Fruit fly (Drosophila melanogaster) whole organism, adult: ENCODE data around the gene CG32984.
A peak's percentile ranks its signal among the peaks of the same experiment; 100 is the strongest.

Source experiments
- CG12768 ChIP-seq: fragments of 200-800 bp; sonication (Bioruptor generic); optimal IDR thresholded peaks from 2 replicates; lab custom pipeline; 2017; ENCODE audit warnings: missing biosample characterization, missing genetic modification characterization, mild to moderate bottlenecking, moderate library complexity, missing genetic modification reagents
- CG14711 ChIP-seq: fragments of 200-800 bp; sonication (Bioruptor generic); optimal IDR thresholded peaks from 2 replicates; lab custom pipeline; 2018; ENCODE audit warnings: missing biosample characterization, mild to moderate bottlenecking, missing genetic modification characterization, moderate library complexity
- CG5204 ChIP-seq: fragments of 200-800 bp; sonication (Bioruptor generic); optimal IDR thresholded peaks from 2 replicates; lab custom pipeline; 2016; ENCODE audit warnings: missing biosample characterization, missing genetic modification characterization
- bab1 ChIP-seq: fragments of 200-800 bp; sonication (Bioruptor generic); optimal IDR thresholded peaks from 3 replicates; lab custom pipeline; 2019; ENCODE audit warnings: missing biosample characterization, mild to moderate bottlenecking, missing genetic modification characterization, moderate library complexity
- cnc ChIP-seq, 2 experiments: fragments of >200 bp; optimal IDR thresholded peaks; 2 replicates each; lab custom pipeline; 2017
- kay ChIP-seq: fragments of 200-800 bp; sonication (Bioruptor generic); peaks from one replicate; lab custom pipeline; 2016; ENCODE audit warnings: missing biosample characterization, missing genetic modification characterization, borderline replicate concordance
- pad ChIP-seq: fragments of 200-800 bp; sonication (Bioruptor generic); optimal IDR thresholded peaks from 3 replicates; lab custom pipeline; 2017; ENCODE audit warnings: missing biosample characterization, missing genetic modification characterization, mild to moderate bottlenecking, moderate library complexity, missing genetic modification reagents
- tj ChIP-seq: fragments of 200-800 bp; sonication (Bioruptor generic); optimal IDR thresholded peaks from 3 replicates; lab custom pipeline; 2017; ENCODE audit warnings: missing biosample characterization, mild to moderate bottlenecking, missing genetic modification characterization, moderate library complexity

DNA sequence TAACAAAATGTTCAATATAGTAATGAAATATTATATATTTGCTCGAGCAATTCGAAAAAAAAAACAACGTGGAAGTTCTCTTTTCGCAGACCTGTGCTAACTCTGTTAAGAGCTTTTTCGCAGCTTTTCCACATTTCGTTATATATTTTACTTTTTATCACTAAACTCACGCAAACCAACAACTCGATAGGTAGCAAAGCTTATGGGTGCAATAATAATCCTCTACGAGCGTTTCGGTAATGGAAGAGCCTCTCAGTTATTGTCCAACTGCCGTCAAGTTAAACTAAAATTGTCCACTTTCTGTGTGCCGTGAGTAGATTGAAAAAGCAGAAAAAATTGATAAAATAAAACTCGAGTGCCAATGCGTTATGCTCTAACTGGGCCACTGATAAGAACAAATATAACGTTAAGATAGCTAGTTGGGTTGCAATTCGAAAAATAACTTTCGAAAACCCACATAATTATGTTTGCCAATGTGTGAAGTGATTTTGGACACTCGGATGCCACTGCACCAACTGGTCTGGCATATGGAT lies 31.0 kb upstream of the CG32984 start, which contains the start of gene Tsp29Fa:
- TF ChIP-seq CG5204 (GFP tag; lab: Kevin White, UChicago) = no peak
- no peak for TF ChIP-seq cnc (optimal IDR thresholded peaks at IDR 0.05; lab: Kevin White, UChicago)
- peak; percentile 78 for TF ChIP-seq kay (GFP tag; lab: Kevin White, UChicago)
- no peak for TF ChIP-seq bab1
- no peak for TF ChIP-seq CG12768 (GFP tag; lab: Kevin White, UChicago)
- no peak for TF ChIP-seq pad (GFP tag; lab: Kevin White, UChicago)
- TF ChIP-seq tj (GFP tag; lab: Kevin White, UChicago) = no peak
- no peak for TF ChIP-seq CG14711
